Worm (Caenorhabditis elegans) whole organism, young adult: ENCODE data around the gene nspg-6.

ENCODE experiments used
- C17E4.6 ChIP-seq: fragments of 200-800 bp; sonication (Bioruptor generic); IDR thresholded peaks from 2 replicates; pipeline ENCODE4 v1.3.6; 2022; ENCODE audit warnings: missing genetic modification reagents, missing genetic modification characterization, missing compliant biosample characterization
- F55B11.4 ChIP-seq: sonication (generic microtip); optimal IDR thresholded peaks from 2 replicates; lab custom pipeline; 2016; ENCODE audit warnings: missing compliant biosample characterization, missing genetic modification characterization, borderline replicate concordance; ENCODE audit not compliant: insufficient read depth
- F57C9.4 ChIP-seq: sonication (generic microtip); optimal IDR thresholded peaks from 2 replicates; lab custom pipeline; 2017; ENCODE audit warnings: mild to moderate bottlenecking, missing genetic modification characterization, missing compliant biosample characterization
- K11D2.4 ChIP-seq: fragments of 200-800 bp; sonication (Bioruptor generic); IDR thresholded peaks from 2 replicates; pipeline ENCODE4 v1.3.6; 2022; ENCODE audit warnings: missing genetic modification reagents, missing genetic modification characterization, missing compliant biosample characterization
- T07F8.4 ChIP-seq: sonication (generic microtip); optimal IDR thresholded peaks from 2 replicates; lab custom pipeline; 2016; ENCODE audit warnings: mild to moderate bottlenecking, missing genetic modification characterization, moderate library complexity, missing compliant biosample characterization
- T26A5.8 ChIP-seq: sonication (generic microtip); optimal IDR thresholded peaks from 2 replicates; lab custom pipeline; 2016; ENCODE audit warnings: missing genetic modification characterization, missing compliant biosample characterization
- Y79H2A.3 ChIP-seq: fragments of 200-800 bp; sonication (Bioruptor generic); conservative IDR thresholded peaks from 2 replicates; pipeline ENCODE4 v1.3.6; 2022; ENCODE audit warnings: missing genetic modification reagents, missing genetic modification characterization, missing compliant biosample characterization
- Y95B8A.8 ChIP-seq: fragments of 200-800 bp; sonication (Bioruptor generic); IDR thresholded peaks from 2 replicates; pipeline ENCODE4 v1.3.6; 2022; ENCODE audit warnings: missing genetic modification reagents, missing genetic modification characterization, missing compliant biosample characterization
- akir-1 ChIP-seq: fragments of 200-800 bp; sonication (Bioruptor generic); optimal IDR thresholded peaks from 2 replicates; lab custom pipeline; 2018; ENCODE audit warnings: mild to moderate bottlenecking, missing genetic modification characterization, moderate library complexity, missing compliant biosample characterization
- ama-1 ChIP-seq, 3 experiments: fragments of 150-350 bp in 1 of 3; sonication (generic microtip) in 2 of 3; optimal IDR thresholded peaks; 2 replicates each; lab custom pipeline; 2014 to 2018; ENCODE audit warnings: missing biosample characterization in 2 of 3, missing genetic modification characterization in 2 of 3, missing genetic modification reagents in 2 of 3
- athp-1 ChIP-seq: sonication (generic microtip); optimal IDR thresholded peaks from 2 replicates; lab custom pipeline; 2017; ENCODE audit warnings: mild to moderate bottlenecking, missing genetic modification characterization, missing compliant biosample characterization
- attf-6 ChIP-seq: fragments of 200-800 bp; sonication (Bioruptor generic); IDR thresholded peaks from 2 replicates; pipeline ENCODE4 v1.3.6; 2022; ENCODE audit warnings: missing genetic modification reagents, missing genetic modification characterization, missing compliant biosample characterization
- cebp-1 ChIP-seq, 2 experiments: fragments of 200-800 bp in 1 of 2; sonication (Bioruptor generic) in 1 of 2; sonication (generic microtip) in 1 of 2; IDR thresholded peaks in 1 of 2; optimal IDR thresholded peaks in 1 of 2; 2 replicates each; pipeline versions ENCODE4 v1.3.6 to Lab custom; 2017 to 2022; ENCODE audit warnings: missing compliant biosample characterization in 2 of 2, missing genetic modification characterization in 2 of 2, mild to moderate bottlenecking in 1 of 2, missing genetic modification reagents in 1 of 2, moderate library complexity in 1 of 2
- cebp-2 ChIP-seq: fragments of 200-800 bp; sonication (Bioruptor generic); IDR thresholded peaks from 2 replicates; pipeline ENCODE4 v1.3.6; 2022; ENCODE audit warnings: missing genetic modification characterization, missing compliant biosample characterization
- ceh-100 ChIP-seq: fragments of 200-800 bp; sonication (Bioruptor generic); IDR thresholded peaks from 2 replicates; pipeline ENCODE4 v1.3.6; 2022; ENCODE audit warnings: missing genetic modification reagents, missing genetic modification characterization, missing compliant biosample characterization
- dpl-1 ChIP-seq: fragments of 150-350 bp; optimal IDR thresholded peaks from 2 replicates; lab custom pipeline; 2014; ENCODE audit warnings: missing biosample characterization, missing genetic modification reagents, missing genetic modification characterization
- egl-18 ChIP-seq: fragments of 200-800 bp; sonication (Bioruptor generic); IDR thresholded peaks from 2 replicates; pipeline ENCODE4 v1.3.6; 2022; ENCODE audit warnings: missing genetic modification reagents, missing genetic modification characterization, missing compliant biosample characterization
- egl-44 ChIP-seq: fragments of 200-800 bp; sonication (Bioruptor generic); IDR thresholded peaks from 2 replicates; pipeline ENCODE4 v1.3.6; 2022; ENCODE audit warnings: missing genetic modification reagents, missing genetic modification characterization, missing compliant biosample characterization
- him-1 ChIP-seq: sonication (generic microtip); optimal IDR thresholded peaks from 2 replicates; lab custom pipeline; 2016; ENCODE audit warnings: missing genotype, missing genetic modification reagents, missing genetic modification characterization, missing compliant biosample characterization
- hmg-20 ChIP-seq: fragments of 200-800 bp; sonication (Bioruptor generic); IDR thresholded peaks from 2 replicates; pipeline ENCODE4 v1.3.6; 2022; ENCODE audit warnings: missing genetic modification reagents, missing genetic modification characterization, missing compliant biosample characterization
- let-526 ChIP-seq: fragments of 200-800 bp; sonication (Bioruptor generic); IDR thresholded peaks from 2 replicates; pipeline ENCODE4 v1.3.6; 2022; ENCODE audit warnings: missing genetic modification reagents, missing genetic modification characterization, missing compliant biosample characterization
- let-607 ChIP-seq, 2 experiments: fragments of 200-800 bp in 1 of 2; sonication (Bioruptor generic) in 1 of 2; sonication (generic microtip) in 1 of 2; optimal IDR thresholded peaks; 2 replicates each; lab custom pipeline; 2016 to 2018; ENCODE audit warnings: mild to moderate bottlenecking in 2 of 2, missing compliant biosample characterization in 2 of 2, missing genetic modification characterization in 2 of 2, moderate library complexity in 2 of 2, missing genotype in 1 of 2
- lin-26 ChIP-seq: fragments of 200-800 bp; sonication (Bioruptor generic); IDR thresholded peaks from 2 replicates; pipeline ENCODE4 v1.3.6; 2022; ENCODE audit warnings: missing genetic modification reagents, missing genetic modification characterization, missing compliant biosample characterization
- lin-54 ChIP-seq: fragments of 200-800 bp; sonication (Bioruptor generic); optimal IDR thresholded peaks from 2 replicates; lab custom pipeline; 2018; ENCODE audit warnings: mild to moderate bottlenecking, missing genetic modification characterization, missing compliant biosample characterization
- lir-1 ChIP-seq: fragments of 200-800 bp; sonication (Bioruptor generic); conservative IDR thresholded peaks from 2 replicates; pipeline ENCODE4 v1.3.6; 2022; ENCODE audit warnings: missing genetic modification reagents, missing genetic modification characterization, missing compliant biosample characterization
- lsl-1 ChIP-seq: fragments of 200-800 bp; sonication (Bioruptor generic); optimal IDR thresholded peaks from 2 replicates; lab custom pipeline; 2018; ENCODE audit warnings: mild to moderate bottlenecking, missing genetic modification characterization, moderate library complexity, missing compliant biosample characterization
- lsy-27 ChIP-seq: sonication (generic microtip); optimal IDR thresholded peaks from 2 replicates; lab custom pipeline; 2017; ENCODE audit warnings: missing genetic modification characterization, mild to moderate bottlenecking, missing compliant biosample characterization, antibody characterized with exemption, missing genotype, borderline replicate concordance; ENCODE audit not compliant: insufficient read depth
- madf-10 ChIP-seq: sonication (generic microtip); optimal IDR thresholded peaks from 2 replicates; lab custom pipeline; 2016; ENCODE audit warnings: mild to moderate bottlenecking, missing genetic modification characterization, missing compliant biosample characterization
- mcd-1 ChIP-seq: fragments of 200-800 bp; sonication (Bioruptor generic); IDR thresholded peaks from 2 replicates; pipeline ENCODE4 v1.3.6; 2022; ENCODE audit warnings: missing genetic modification reagents, missing genetic modification characterization, missing compliant biosample characterization
- mel-28 ChIP-seq: sonication (generic microtip); optimal IDR thresholded peaks from 2 replicates; lab custom pipeline; 2016; ENCODE audit warnings: borderline replicate concordance, mild to moderate bottlenecking, missing genetic modification characterization, missing compliant biosample characterization
- nfya-1 ChIP-seq: sonication (generic microtip); optimal IDR thresholded peaks from 2 replicates; lab custom pipeline; 2017; ENCODE audit warnings: antibody characterized with exemption, missing compliant biosample characterization, missing genetic modification characterization, borderline replicate concordance; ENCODE audit not compliant: insufficient read depth
- nfya-2 ChIP-seq: fragments of 200-800 bp; sonication (Bioruptor generic); IDR thresholded peaks from 2 replicates; pipeline ENCODE4 v1.3.6; 2022; ENCODE audit warnings: missing genetic modification reagents, missing genetic modification characterization, missing compliant biosample characterization
- nhr-120 ChIP-seq: fragments of 200-800 bp; sonication (Bioruptor generic); IDR thresholded peaks from 2 replicates; pipeline ENCODE4 v1.3.6; 2022; ENCODE audit warnings: missing genetic modification characterization, missing compliant biosample characterization
- pbrm-1 ChIP-seq: fragments of 200-800 bp; sonication (Bioruptor generic); IDR thresholded peaks from 2 replicates; pipeline ENCODE4 v1.3.6; 2022; ENCODE audit warnings: missing genetic modification reagents, missing genetic modification characterization, missing compliant biosample characterization
- pha-4 ChIP-seq: fragments of 150-350 bp; sonication (generic microtip); optimal IDR thresholded peaks from 2 replicates; lab custom pipeline; 2014; ENCODE audit warnings: missing biosample characterization, missing genetic modification reagents, missing genetic modification characterization
- rec-8 ChIP-seq, 2 experiments: sonication (generic microtip); optimal IDR thresholded peaks; 2 replicates each; lab custom pipeline; 2016; ENCODE audit warnings: mild to moderate bottlenecking in 2 of 2, missing genetic modification characterization in 2 of 2, missing genetic modification reagents in 2 of 2, missing genotype in 2 of 2, missing biosample characterization in 1 of 2, missing compliant biosample characterization in 1 of 2, moderate library complexity in 1 of 2
- repo-1 ChIP-seq: sonication (generic microtip); optimal IDR thresholded peaks from 2 replicates; lab custom pipeline; 2017; ENCODE audit warnings: mild to moderate bottlenecking, missing genetic modification characterization, missing compliant biosample characterization
- sea-2 ChIP-seq: fragments of 200-800 bp; sonication (Bioruptor generic); IDR thresholded peaks from 2 replicates; pipeline ENCODE4 v1.3.6; 2022; ENCODE audit warnings: missing genetic modification characterization, missing compliant biosample characterization
- snpc-4 ChIP-seq, 5 experiments: fragments of 150-350 bp in 1 of 5; sonication (generic microtip) in 4 of 5; optimal IDR thresholded peaks; 2 replicates each; lab custom pipeline; 2014 to 2018; ENCODE audit warnings: missing genetic modification characterization in 5 of 5, missing biosample characterization in 3 of 5, antibody characterized with exemption in 2 of 5, mild to moderate bottlenecking in 2 of 5, missing compliant biosample characterization in 2 of 5, missing genotype in 2 of 5, moderate library complexity in 2 of 5, missing genetic modification reagents in 1 of 5
- somi-1 ChIP-seq: fragments of 200-800 bp; sonication (Bioruptor generic); optimal IDR thresholded peaks from 2 replicates; lab custom pipeline; 2018; ENCODE audit warnings: mild to moderate bottlenecking, missing genetic modification characterization, missing compliant biosample characterization
- sptf-2 ChIP-seq: fragments of 200-800 bp; sonication (Bioruptor generic); optimal IDR thresholded peaks from 2 replicates; lab custom pipeline; 2018; ENCODE audit warnings: mild to moderate bottlenecking, missing genetic modification characterization, missing compliant biosample characterization
- zfh-2 ChIP-seq: fragments of 200-800 bp; sonication (Bioruptor generic); conservative IDR thresholded peaks from 2 replicates; pipeline ENCODE4 v1.3.6; 2022; ENCODE audit warnings: missing genetic modification reagents, missing genetic modification characterization, missing compliant biosample characterization
- ztf-18 ChIP-seq: sonication (generic microtip); optimal IDR thresholded peaks from 2 replicates; lab custom pipeline; 2016; ENCODE audit warnings: missing genotype, mild to moderate bottlenecking, missing genetic modification characterization, missing compliant biosample characterization
- ztf-26 ChIP-seq: sonication (generic microtip); optimal IDR thresholded peaks from 2 replicates; lab custom pipeline; 2017; ENCODE audit warnings: missing genetic modification characterization, missing compliant biosample characterization
- ztf-28 ChIP-seq: fragments of 200-800 bp; sonication (Bioruptor generic); IDR thresholded peaks from 2 replicates; pipeline ENCODE4 v1.3.6; 2022; ENCODE audit warnings: missing genetic modification reagents, missing genetic modification characterization, missing compliant biosample characterization
- ztf-3 ChIP-seq: fragments of 200-800 bp; sonication (Bioruptor generic); optimal IDR thresholded peaks from 2 replicates; lab custom pipeline; 2018; ENCODE audit warnings: mild to moderate bottlenecking, missing genetic modification characterization, missing compliant biosample characterization

The nspg-6 gene

ce11 chrIII:7338693-7339092, 23.9 kb upstream of the nspg-6 start, which contains the start of gene kap-1 (continued):
- TF ChIP-seq ztf-3 (peak; percentile 5), Y79H2A.3 (GFP tag; lab: Robert Waterston, UW) (no peak), lsl-1 (GFP tag; lab: Kevin White, UChicago) (no peak), egl-18 (GFP tag; lab: Robert Waterston, UW) (no peak), let-607 (tag; optimal IDR thresholded peaks at IDR 0.05; lab: Kevin White, UChicago) (peak in 1 of 2 experiments; percentile 4), cebp-1 (GFP tag; IDR thresholded peaks at IDR 0.05; lab: Robert Waterston, UW) (no peak), cebp-1 (tag; optimal IDR thresholded peaks at IDR 0.05; lab: Kevin White, UChicago) (peak; percentile 56), hmg-20 (GFP tag; lab: Robert Waterston, UW) (no peak), ceh-100 (peak; percentile 21; the same call in 1 of the 2 replicates), ztf-26 (tag; lab: Kevin White, UChicago) (no peak), egl-44 (GFP tag; lab: Robert Waterston, UW) (no peak), pbrm-1 (GFP tag; lab: Robert Waterston, UW) (no peak), attf-6 (GFP tag; lab: Robert Waterston, UW) (no peak), nfya-1 (tag; lab: Kevin White, UChicago) (no peak), rec-8 (tag; optimal IDR thresholded peaks at IDR 0.05; lab: Kevin White, UChicago) (no peak), nhr-120 (0 out of 2 replicates have a peak, but pooled peaks have one; percentile 12), nfya-2 (GFP tag; lab: Robert Waterston, UW) (no peak), zfh-2 (GFP tag; lab: Robert Waterston, UW) (no peak), akir-1 (no peak), ama-1 (optimal IDR thresholded peaks at IDR 0.05; lab: Kevin White, UChicago) (peak; percentile 78), ama-1 (GFP tag; optimal IDR thresholded peaks at IDR 0.05; lab: Kevin White, UChicago) (peak in 1 of 2 experiments; percentile 78), lir-1 (GFP tag; lab: Robert Waterston, UW) (no peak), somi-1 (GFP tag; lab: Kevin White, UChicago) (no peak), him-1 (tag; lab: Kevin White, UChicago) (peak; percentile 54), cebp-2 (GFP tag; lab: Robert Waterston, UW) (peak; percentile 2; the same call in 1 of the 2 replicates), F55B11.4 (tag; lab: Kevin White, UChicago) (no peak), ztf-28 (no peak), lin-26 (peak; percentile 71; the same call in 1 of the 2 replicates), pha-4 (tag; lab: Kevin White, UChicago) (no peak), T26A5.8 (tag; lab: Kevin White, UChicago) (peak; percentile 20), sptf-2 (GFP tag; lab: Kevin White, UChicago) (no peak), ztf-18 (no peak), F57C9.4 (tag; lab: Kevin White, UChicago) (no peak), lin-54 (GFP tag; lab: Kevin White, UChicago) (peak; percentile 29), repo-1 (tag; lab: Kevin White, UChicago) (peak; percentile 73), C17E4.6 (GFP tag; lab: Robert Waterston, UW) (no peak), Y95B8A.8 (no peak), athp-1 (tag; lab: Kevin White, UChicago) (peak; percentile 62), K11D2.4 (GFP tag; lab: Robert Waterston, UW) (0 out of 2 replicates have a peak, but pooled peaks have one; percentile 9), let-526 (GFP tag; lab: Robert Waterston, UW) (peak; percentile 79; the same call in 1 of the 2 replicates), mcd-1 (peak; percentile 44), dpl-1 (GFP tag; lab: Kevin White, UChicago) (no peak), madf-10 (no peak), lsy-27 (tag; lab: Kevin White, UChicago) (no peak), sea-2 (no peak), T07F8.4 (no peak), snpc-4 (GFP tag; optimal IDR thresholded peaks at IDR 0.05; lab: Kevin White, UChicago) (peak; percentile 18), snpc-4 (tag; optimal IDR thresholded peaks at IDR 0.05; lab: Kevin White, UChicago) (peak in 1 of 4 experiments; percentile 42), mel-28 (tag; lab: Kevin White, UChicago) (no peak)
